Worm (Caenorhabditis elegans) whole organism, L4/young adult: ENCODE data around the gene igcm-1.

ENCODE experiments used
- W03F9.2 ChIP-seq: fragments of 150-350 bp; optimal IDR thresholded peaks from 2 replicates; lab custom pipeline; 2014; ENCODE audit warnings: missing biosample characterization, missing genetic modification characterization
- dao-5 ChIP-seq: sonication (generic microtip); optimal IDR thresholded peaks from 2 replicates; lab custom pipeline; 2016; ENCODE audit warnings: missing genotype, missing genetic modification characterization, moderate library complexity, missing compliant biosample characterization
- him-1 ChIP-seq: sonication (generic microtip); optimal IDR thresholded peaks from 2 replicates; lab custom pipeline; 2016; ENCODE audit warnings: missing genotype, missing genetic modification reagents, missing genetic modification characterization, missing compliant biosample characterization

- no peak for TF ChIP-seq W03F9.2 (tag; lab: Kevin White, UChicago)
- TF ChIP-seq dao-5 (tag; lab: Kevin White, UChicago), result no peak
- TF ChIP-seq him-1, result no peak
Measured at ce11 chrX:871957-872715, 20.8 kb upstream of the igcm-1 start, which contains the start of gene F56F10.1.
